Fruit fly (Drosophila melanogaster) whole organism, embryonic: Measurements from ENCODE around the gene CG7423.

Experiments
- Adf1 ChIP-seq: fragments of 200-800 bp; sonication (Bioruptor generic); IDR thresholded peaks from 2 replicates; pipeline ENCODE4 v1.3.6; 2022; ENCODE audit warnings: missing biosample characterization, missing genetic modification characterization
- Aef1 ChIP-seq: fragments of 200-800 bp; sonication (Bioruptor generic); IDR thresholded peaks from 3 replicates; pipeline ENCODE4 v1.3.6; 2022; ENCODE audit warnings: missing biosample characterization, missing genetic modification characterization
- Asciz ChIP-seq: fragments of 200-800 bp; sonication (Bioruptor generic); optimal IDR thresholded peaks from 2 replicates; lab custom pipeline; 2017; ENCODE audit warnings: missing biosample characterization, mild to moderate bottlenecking, missing genetic modification characterization, missing genetic modification reagents
- CG10431 ChIP-seq: fragments of 200-800 bp; sonication (Bioruptor generic); optimal IDR thresholded peaks from 3 replicates; lab custom pipeline; 2018; ENCODE audit warnings: missing biosample characterization, mild to moderate bottlenecking, missing genetic modification characterization
- CG11456 ChIP-seq: fragments of 200-800 bp; sonication (Bioruptor generic); IDR thresholded peaks from 3 replicates; pipeline ENCODE4 v1.3.6; 2022; ENCODE audit warnings: missing biosample characterization, missing genetic modification characterization
- CG1602 ChIP-seq: fragments of 200-800 bp; sonication (Bioruptor generic); optimal IDR thresholded peaks from 3 replicates; lab custom pipeline; 2016; ENCODE audit warnings: missing biosample characterization, missing genetic modification characterization
- CG1603 ChIP-seq: fragments of 200-800 bp; sonication (Bioruptor generic); optimal IDR thresholded peaks from 2 replicates; lab custom pipeline; 2019; ENCODE audit warnings: missing biosample characterization, mild to moderate bottlenecking, missing genetic modification characterization, moderate library complexity
- CG16779 ChIP-seq: fragments of 200-800 bp; sonication (Bioruptor generic); IDR thresholded peaks from 2 replicates; pipeline ENCODE4 v1.3.6; 2022; ENCODE audit warnings: missing biosample characterization, missing genetic modification characterization
- CG17612 ChIP-seq: fragments of 200-800 bp; sonication (Bioruptor generic); IDR thresholded peaks from 2 replicates; pipeline ENCODE4 v1.3.6; 2022; ENCODE audit warnings: missing biosample characterization, missing genetic modification characterization
- CG18619 ChIP-seq: fragments of 200-800 bp; sonication (Bioruptor generic); optimal IDR thresholded peaks from 3 replicates; lab custom pipeline; 2017; ENCODE audit warnings: missing biosample characterization, mild to moderate bottlenecking, missing genetic modification characterization
- CG7357 ChIP-seq: fragments of 200-800 bp; sonication (Bioruptor generic); IDR thresholded peaks from 3 replicates; pipeline ENCODE4 v1.3.6; 2022; ENCODE audit warnings: missing biosample characterization, missing genetic modification characterization
- CG7556 ChIP-seq: fragments of 200-800 bp; sonication (Bioruptor generic); optimal IDR thresholded peaks from 2 replicates; lab custom pipeline; 2017; ENCODE audit warnings: missing biosample characterization, mild to moderate bottlenecking, missing genetic modification characterization
- CG8290 ChIP-seq, 3 experiments: fragments of 200-800 bp; sonication (Bioruptor generic); optimal IDR thresholded peaks; 2 replicates each; lab custom pipeline; 2016 to 2019; ENCODE audit warnings: missing biosample characterization in 3 of 3, missing genetic modification characterization in 3 of 3, mild to moderate bottlenecking in 2 of 3, moderate library complexity in 1 of 3
- CG8359 ChIP-seq: fragments of 200-800 bp; sonication (Bioruptor generic); optimal IDR thresholded peaks from 2 replicates; lab custom pipeline; 2017; ENCODE audit warnings: missing biosample characterization, mild to moderate bottlenecking, missing genetic modification characterization, borderline replicate concordance
- CG9609 ChIP-seq: fragments of 200-800 bp; sonication (Bioruptor generic); optimal IDR thresholded peaks from 3 replicates; lab custom pipeline; 2016; ENCODE audit warnings: missing biosample characterization, missing genetic modification characterization
- CTCF ChIP-seq: fragments of 200-800 bp; sonication (Bioruptor generic); optimal IDR thresholded peaks from 2 replicates; lab custom pipeline; 2017; ENCODE audit warnings: missing biosample characterization, mild to moderate bottlenecking, missing genetic modification characterization, moderate library complexity
- CkIIα-i1 ChIP-seq: fragments of 200-800 bp; sonication (Bioruptor generic); IDR thresholded peaks from 2 replicates; pipeline ENCODE4 v1.3.6; 2022; ENCODE audit warnings: missing biosample characterization, missing genetic modification characterization
- Elba2 ChIP-seq: fragments of 200-800 bp; sonication (Bioruptor generic); optimal IDR thresholded peaks from 3 replicates; lab custom pipeline; 2016; ENCODE audit warnings: missing biosample characterization, missing genetic modification characterization
- HmgZ ChIP-seq: fragments of 200-800 bp; sonication (Bioruptor generic); optimal IDR thresholded peaks from 2 replicates; lab custom pipeline; 2018; ENCODE audit warnings: missing biosample characterization, mild to moderate bottlenecking, missing genetic modification characterization
- Hsf ChIP-seq: fragments of 200-800 bp; sonication (Bioruptor generic); optimal IDR thresholded peaks from 3 replicates; lab custom pipeline; 2016; ENCODE audit warnings: missing biosample characterization, missing genetic modification characterization
- Med ChIP-seq: fragments of 200-800 bp; sonication (Bioruptor generic); peaks from one replicate; lab custom pipeline; 2016; ENCODE audit warnings: missing biosample characterization, missing genetic modification characterization, mild to moderate bottlenecking, inconsistent platforms, moderate library complexity
- Rx ChIP-seq: fragments of 200-800 bp; sonication (Bioruptor generic); IDR thresholded peaks from 2 replicates; pipeline ENCODE4 v1.3.6; 2022; ENCODE audit warnings: missing biosample characterization, missing genetic modification characterization
- Ssrp ChIP-seq: fragments of 200-800 bp; sonication (Bioruptor generic); optimal IDR thresholded peaks from 2 replicates; lab custom pipeline; 2018; ENCODE audit warnings: missing biosample characterization, mild to moderate bottlenecking, missing genetic modification characterization, moderate library complexity
- Usf ChIP-seq: fragments of 200-800 bp; sonication (Bioruptor generic); optimal IDR thresholded peaks from 2 replicates; lab custom pipeline; 2017; ENCODE audit warnings: missing genotype, missing biosample characterization, missing genetic modification characterization
- btn ChIP-seq: fragments of 200-800 bp; sonication (Bioruptor generic); optimal IDR thresholded peaks from 2 replicates; lab custom pipeline; 2016; ENCODE audit warnings: missing biosample characterization, missing genetic modification characterization
- gem ChIP-seq: fragments of 200-800 bp; sonication (Bioruptor generic); optimal IDR thresholded peaks from 2 replicates; lab custom pipeline; 2019; ENCODE audit warnings: missing biosample characterization, mild to moderate bottlenecking, missing genetic modification characterization, moderate library complexity
- lmd ChIP-seq: fragments of 200-800 bp; sonication (Bioruptor generic); IDR thresholded peaks from 2 replicates; pipeline ENCODE4 v1.3.6; 2022; ENCODE audit warnings: missing biosample characterization, missing genetic modification characterization
- luna ChIP-seq: fragments of 200-800 bp; sonication (Bioruptor generic); optimal IDR thresholded peaks from 2 replicates; lab custom pipeline; 2016; ENCODE audit warnings: missing biosample characterization, missing genetic modification characterization
- psq ChIP-seq: fragments of 200-800 bp; sonication (Bioruptor generic); optimal IDR thresholded peaks from 2 replicates; lab custom pipeline; 2017; ENCODE audit warnings: missing biosample characterization, missing genetic modification characterization
- row ChIP-seq: fragments of 200-800 bp; sonication (Bioruptor generic); IDR thresholded peaks from 3 replicates; pipeline ENCODE4 v1.3.6; 2022; ENCODE audit warnings: missing biosample characterization, missing genetic modification characterization
- sc ChIP-seq, 3 experiments: fragments of >200 bp in 2 of 3; fragments of 200-800 bp in 1 of 3; sonication (Bioruptor generic) in 1 of 3; optimal IDR thresholded peaks; 2 replicates in 2 of 3; 3 replicates in 1 of 3; lab custom pipeline; 2017; ENCODE audit warnings: mild to moderate bottlenecking in 1 of 3, missing biosample characterization in 1 of 3, missing genetic modification characterization in 1 of 3, missing genetic modification reagents in 1 of 3
- sens ChIP-seq: fragments of 200-800 bp; sonication (Bioruptor generic); peaks from one replicate; lab custom pipeline; 2016; ENCODE audit warnings: missing biosample characterization, missing genetic modification characterization
- slp2 ChIP-seq: fragments of 200-800 bp; sonication (Bioruptor generic); optimal IDR thresholded peaks from 2 replicates; lab custom pipeline; 2016; ENCODE audit warnings: missing biosample characterization, missing genetic modification characterization

The CG7423 gene

DNA sequence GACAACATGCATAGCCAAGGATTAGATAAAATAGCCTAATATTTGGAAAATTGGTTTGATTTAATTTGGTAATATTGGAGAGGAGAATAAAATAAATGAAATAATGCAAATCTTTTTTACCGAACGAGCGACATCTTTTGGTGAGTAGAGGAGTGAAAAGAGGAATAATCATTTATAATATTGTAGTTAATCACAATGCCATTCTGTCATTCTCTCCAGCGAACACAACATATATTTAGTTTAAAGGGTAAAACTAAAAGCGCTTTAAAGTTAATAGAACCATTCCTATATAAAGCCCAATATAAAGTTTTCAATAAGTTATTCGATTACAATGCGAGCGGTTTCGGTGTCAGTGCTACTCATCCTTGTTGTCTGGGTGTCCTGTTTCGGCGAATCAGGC is 32.9 kb downstream of the CG7423 start, which contains the start of gene Diedel3:
Gene Diedel3, plus strand, starts transcription at position 301 of the 400 bp plus-strand sequence.
- TF ChIP-seq HmgZ (tag; lab: Kevin White, UChicago) (no peak), CTCF (GFP tag; lab: Kevin White, UChicago) (peak; percentile 55), CG16779 (GFP tag; lab: Robert Waterston, UW) (no peak), CG9609 (GFP tag; lab: Kevin White, UChicago) (no peak), CkIIα-i1 (no peak), slp2 (GFP tag; lab: Kevin White, UChicago) (no peak), lmd (GFP tag; lab: Robert Waterston, UW) (no peak), Hsf (GFP tag; lab: Kevin White, UChicago) (no peak), sens (peak; percentile 11), CG8359 (GFP tag; lab: Kevin White, UChicago) (no peak)

DNA sequence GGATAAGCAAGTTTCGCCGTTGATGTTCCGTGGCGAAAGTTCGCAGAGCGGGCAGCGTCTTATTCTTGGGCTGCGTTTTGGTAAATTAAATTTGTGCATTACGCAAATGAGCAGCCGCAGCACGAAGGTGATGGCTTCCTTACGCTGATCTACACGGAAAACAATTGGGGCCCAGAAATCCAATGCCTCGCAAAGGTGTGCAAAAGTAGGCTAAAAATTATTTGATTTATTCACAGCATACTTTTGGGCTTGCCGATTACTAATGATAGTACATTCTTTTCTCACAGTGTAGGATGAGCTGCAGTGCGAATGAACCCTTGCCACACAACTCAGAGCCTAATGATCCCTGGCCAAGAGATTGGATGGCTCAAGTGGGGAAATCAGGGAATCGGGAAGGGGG is 42.8 kb downstream of the CG7423 start:
- TF ChIP-seq psq (GFP tag; lab: Kevin White, UChicago) (no peak), Med (peak; percentile 55), Ssrp (tag; lab: Kevin White, UChicago) (no peak), CG11456 (GFP tag; lab: Robert Waterston, UW) (0 out of 3 replicates have a peak, but pooled peaks have one; percentile 54), btn (GFP tag; lab: Kevin White, UChicago) (no peak), Asciz (GFP tag; lab: Kevin White, UChicago) (no peak), Aef1 (GFP tag; lab: Robert Waterston, UW) (no peak), luna (GFP tag; lab: Kevin White, UChicago) (no peak), CG8290 (GFP tag; optimal IDR thresholded peaks at IDR 0.05; lab: Kevin White, UChicago) (peak; percentile 66), CG8290 (tag; optimal IDR thresholded peaks at IDR 0.05; lab: Kevin White, UChicago) (peak; percentile 26 to 36), CG7357 (GFP tag; lab: Robert Waterston, UW) (0 out of 3 replicates have a peak, but pooled peaks have one; percentile 5), row (GFP tag; lab: Robert Waterston, UW) (0 out of 3 replicates have a peak, but pooled peaks have one; percentile 9), Elba2 (GFP tag; lab: Kevin White, UChicago) (no peak), Adf1 (no peak), CG1603 (tag; lab: Kevin White, UChicago) (peak; percentile 15), sc (optimal IDR thresholded peaks at IDR 0.05; lab: Kevin White, UChicago) (no peak), sc (GFP tag; optimal IDR thresholded peaks at IDR 0.05; lab: Kevin White, UChicago) (no peak), CG18619 (GFP tag; lab: Kevin White, UChicago) (no peak), CG17612 (GFP tag; lab: Robert Waterston, UW) (peak; percentile 77), Rx (GFP tag; lab: Robert Waterston, UW) (0 out of 2 replicates have a peak, but pooled peaks have one; percentile 7)

DNA sequence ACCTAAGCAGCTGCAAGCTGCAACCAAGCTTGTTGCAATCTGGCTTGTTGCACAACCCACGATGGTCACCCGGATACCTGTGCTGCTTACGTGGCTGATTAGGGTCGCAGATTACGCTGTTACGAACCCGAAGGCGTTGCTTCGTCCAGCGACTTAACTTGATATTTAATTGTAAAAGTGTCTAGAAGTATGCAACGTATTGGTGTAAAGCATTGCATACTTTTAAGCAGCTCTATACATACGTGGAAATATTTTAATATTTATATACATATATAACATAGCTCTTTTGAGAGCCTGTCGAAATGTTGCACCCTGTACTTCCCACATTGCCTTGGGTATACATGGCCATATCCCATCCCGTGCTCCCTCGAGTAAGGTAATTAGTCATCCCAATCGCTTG is 46.0 kb downstream of the CG7423 start:
- TF ChIP-seq Usf (no peak), CG7556 (GFP tag; lab: Kevin White, UChicago) (no peak), CG8290 (GFP tag; optimal IDR thresholded peaks at IDR 0.05; lab: Kevin White, UChicago) (peak; percentile 64), CG8290 (tag; optimal IDR thresholded peaks at IDR 0.05; lab: Kevin White, UChicago) (peak in 1 of 2 experiments; percentile 73), gem (tag; lab: Kevin White, UChicago) (no peak), CG10431 (GFP tag; lab: Kevin White, UChicago) (no peak), CG17612 (GFP tag; lab: Robert Waterston, UW) (peak; percentile 70)
- TF ChIP-seq, all 482 proteins: peak for 2

DNA sequence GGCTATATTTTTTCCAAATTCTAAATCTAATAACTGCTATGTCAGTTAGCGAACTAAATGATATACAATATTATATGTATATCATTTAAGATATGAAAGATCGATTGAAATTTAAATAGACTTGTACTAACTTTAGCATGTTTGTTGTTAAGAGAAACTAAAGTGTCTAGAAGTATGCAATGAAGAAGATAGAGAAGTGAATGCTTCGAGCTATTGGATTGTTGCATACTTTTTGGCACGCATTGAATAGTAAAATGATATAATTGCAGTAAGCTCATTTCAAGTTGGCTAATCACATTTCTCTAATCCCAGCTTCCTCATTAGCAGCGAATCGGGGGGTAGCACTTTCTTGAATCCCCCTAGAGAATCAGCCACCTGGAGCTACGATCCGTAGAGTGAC is 49.4 kb downstream of the CG7423 start:
- TF ChIP-seq CG8290 (GFP tag; optimal IDR thresholded peaks at IDR 0.05; lab: Kevin White, UChicago), result peak; percentile 74
- TF ChIP-seq CG8290 (tag; optimal IDR thresholded peaks at IDR 0.05; lab: Kevin White, UChicago), result peak in 1 of 2 experiments; percentile 73
- TF ChIP-seq CG1602 (GFP tag; lab: Kevin White, UChicago), result no peak
- peak; percentile 74 for TF ChIP-seq CG17612 (GFP tag; lab: Robert Waterston, UW)
- TF ChIP-seq, all 482 proteins: peak for 2
